Worm (Caenorhabditis elegans) whole organism, young adult: Measurements from ENCODE around the gene F16G10.3.

ENCODE experiments used
- bed-2 ChIP-seq: fragments of 200-800 bp; sonication (Bioruptor generic); IDR thresholded peaks from 2 replicates; pipeline ENCODE4 v1.3.6; 2022; ENCODE audit warnings: missing genetic modification reagents, missing genetic modification characterization, missing compliant biosample characterization
- him-1 ChIP-seq: sonication (generic microtip); optimal IDR thresholded peaks from 2 replicates; lab custom pipeline; 2016; ENCODE audit warnings: missing genotype, missing genetic modification reagents, missing genetic modification characterization, missing compliant biosample characterization
- tbp1 ChIP-seq: fragments of 200-800 bp; sonication (Bioruptor generic); optimal IDR thresholded peaks from 2 replicates; lab custom pipeline; 2018; ENCODE audit warnings: mild to moderate bottlenecking, missing genetic modification characterization, missing compliant biosample characterization
- zim-3 ChIP-seq: sonication (generic microtip); optimal IDR thresholded peaks from 2 replicates; lab custom pipeline; 2017; ENCODE audit warnings: mild to moderate bottlenecking, missing genetic modification characterization, moderate library complexity, missing compliant biosample characterization

DNA sequence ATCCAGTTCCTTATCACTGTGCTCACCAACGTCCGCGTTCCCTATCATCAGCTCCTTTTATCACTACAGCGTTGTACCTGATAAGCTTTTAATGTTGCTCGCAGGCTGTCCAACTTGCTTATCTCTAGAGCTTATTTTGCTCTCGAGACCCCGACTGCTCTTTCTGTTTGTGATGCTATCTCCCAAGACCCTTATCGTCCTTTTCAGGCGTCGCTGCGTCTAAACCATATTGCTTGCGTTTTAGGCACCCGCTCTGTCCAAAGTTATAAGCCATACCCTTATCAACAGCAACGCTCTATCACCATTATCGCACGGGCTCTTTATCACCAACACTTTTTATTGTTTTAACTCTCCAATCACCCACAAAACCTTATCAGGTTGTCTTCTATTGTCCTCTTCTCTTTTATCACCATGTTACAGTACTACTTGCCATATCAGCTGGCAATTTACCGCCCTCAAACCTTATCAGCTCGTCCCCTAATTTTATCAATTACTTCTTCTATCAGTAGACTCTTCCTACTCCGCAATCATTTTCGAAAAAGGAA lies 6.3 kb downstream of the F16G10.3 start:
- TF ChIP-seq tbp1 (GFP tag; lab: Kevin White, UChicago) (peak; percentile 65), bed-2 (GFP tag; lab: Robert Waterston, UW) (no peak), him-1 (no peak), zim-3 (tag; lab: Kevin White, UChicago) (no peak)
